Worm (Caenorhabditis elegans) whole organism, young adult: ENCODE data around the gene C27F2.4.

Experiments
- F37B4.10 ChIP-seq: fragments of 200-800 bp; sonication (Bioruptor generic); IDR thresholded peaks from 2 replicates; pipeline ENCODE4 v1.3.6; 2022; ENCODE audit warnings: missing genetic modification characterization, missing compliant biosample characterization
- F55B11.4 ChIP-seq: sonication (generic microtip); optimal IDR thresholded peaks from 2 replicates; lab custom pipeline; 2016; ENCODE audit warnings: missing compliant biosample characterization, missing genetic modification characterization, borderline replicate concordance; ENCODE audit not compliant: insufficient read depth
- dpl-1 ChIP-seq: fragments of 150-350 bp; optimal IDR thresholded peaks from 2 replicates; lab custom pipeline; 2014; ENCODE audit warnings: missing biosample characterization, missing genetic modification reagents, missing genetic modification characterization
- egl-44 ChIP-seq: fragments of 200-800 bp; sonication (Bioruptor generic); IDR thresholded peaks from 2 replicates; pipeline ENCODE4 v1.3.6; 2022; ENCODE audit warnings: missing genetic modification reagents, missing genetic modification characterization, missing compliant biosample characterization
- him-1 ChIP-seq: sonication (generic microtip); optimal IDR thresholded peaks from 2 replicates; lab custom pipeline; 2016; ENCODE audit warnings: missing genotype, missing genetic modification reagents, missing genetic modification characterization, missing compliant biosample characterization
- hlh-12 ChIP-seq: sonication (generic microtip); optimal IDR thresholded peaks from 2 replicates; lab custom pipeline; 2016; ENCODE audit warnings: missing genetic modification characterization, missing compliant biosample characterization
- pbrm-1 ChIP-seq: fragments of 200-800 bp; sonication (Bioruptor generic); IDR thresholded peaks from 2 replicates; pipeline ENCODE4 v1.3.6; 2022; ENCODE audit warnings: missing genetic modification reagents, missing genetic modification characterization, missing compliant biosample characterization
- sea-2 ChIP-seq: fragments of 200-800 bp; sonication (Bioruptor generic); IDR thresholded peaks from 2 replicates; pipeline ENCODE4 v1.3.6; 2022; ENCODE audit warnings: missing genetic modification characterization, missing compliant biosample characterization

DNA sequence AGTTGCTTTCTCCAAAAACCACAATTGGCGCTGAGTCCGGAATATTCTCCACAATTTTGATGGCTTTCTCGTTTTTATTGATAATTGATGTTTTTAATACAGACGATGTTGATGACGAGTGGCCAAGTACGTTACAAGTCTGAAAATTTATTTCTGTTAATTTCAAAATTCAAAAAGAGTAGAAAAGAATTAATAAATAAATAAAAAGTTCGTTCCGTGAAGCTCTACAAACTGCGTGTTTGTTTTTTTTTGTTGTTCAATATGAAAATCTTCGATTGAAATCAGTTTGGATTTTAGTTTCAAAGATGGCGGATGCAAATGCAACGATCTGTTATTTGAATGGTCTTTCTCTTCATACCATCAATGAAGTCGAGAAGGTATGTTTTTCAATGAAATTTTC, 49.1 kb downstream of the C27F2.4 start, which contains the start of gene F26F4.2:
- no peak for TF ChIP-seq him-1
- no peak for TF ChIP-seq F55B11.4 (tag; lab: Kevin White, UChicago)
- TF ChIP-seq sea-2: no peak
- TF ChIP-seq hlh-12 (tag; lab: Kevin White, UChicago): no peak
- TF ChIP-seq dpl-1 (GFP tag; lab: Kevin White, UChicago): no peak
- no peak for TF ChIP-seq egl-44 (GFP tag; lab: Robert Waterston, UW)
- TF ChIP-seq pbrm-1: no peak
- TF ChIP-seq F37B4.10 (GFP tag; lab: Robert Waterston, UW): no peak
